Fruit fly (Drosophila melanogaster): ENCODE measurements around the gene CG4278.

- TF ChIP-seq Lpt (GFP tag; optimal IDR thresholded peaks at IDR 0.05) = no peak
- no peak for TF ChIP-seq CG10631 (GFP tag; optimal IDR thresholded peaks at IDR 0.05)
- TF ChIP-seq ss (GFP tag; optimal IDR thresholded peaks at IDR 0.05) = peak in 1 of 2 experiments; percentile 78
- TF ChIP-seq Sox14 (GFP tag; optimal IDR thresholded peaks at IDR 0.05) = peak; percentile 77
These were observed 11.8 kb upstream of the CG4278 start for dm6 chr2L:16315027-16315426.

All from whole organism, prepupa.